Fruit fly (Drosophila melanogaster): Measurements from ENCODE around the gene CG9044.

CG9044 gene

dm6 chr2L:5906893-5907850 lies 42.1 kb upstream of the CG9044 start, which contains the start of gene bchs (continued):
- TF ChIP-seq psq (GFP tag; optimal IDR thresholded peaks at IDR 0.05) (peak; percentile 98), brk (GFP tag; optimal IDR thresholded peaks at IDR 0.05) (no peak), OdsH (GFP tag; optimal IDR thresholded peaks at IDR 0.05) (peak; percentile 82), CG9705 (GFP tag; optimal IDR thresholded peaks at IDR 0.05) (no peak), dl (GFP tag; optimal IDR thresholded peaks at IDR 0.05; ENCODE audit: insufficient read depth in 1 of 2, partially characterized antibody in 2 of 2) (no peak), GATAd (GFP tag; optimal IDR thresholded peaks at IDR 0.05) (peak; percentile 23), ey (GFP tag; optimal IDR thresholded peaks at IDR 0.05) (no peak), pan (optimal IDR thresholded peaks at IDR 0.05) (no peak), HLH106 (tag; optimal IDR thresholded peaks at IDR 0.05) (peak; percentile 41), CG32264 (GFP tag; optimal IDR thresholded peaks at IDR 0.05) (no peak)

- TF ChIP-seq lola (GFP tag; optimal IDR thresholded peaks at IDR 0.05): no peak
Measured at dm6 chr2L:5910189-5910588, 39.1 kb upstream of the CG9044 start, which contains the start of gene CG14000. Gene CG14000 (minus strand): TSS chr2L:5910289.

dm6 chr2L:5923603-5924138 lies 25.6 kb upstream of the CG9044 start, which contains the start of gene CG9016:
Gene CG9016 (minus strand): TSS chr2L:5923653.
- TF ChIP-seq dl (GFP tag; optimal IDR thresholded peaks at IDR 0.05; ENCODE audit: insufficient read depth in 1 of 2, partially characterized antibody in 2 of 2) (no peak), Dif (GFP tag; optimal IDR thresholded peaks at IDR 0.05; ENCODE audit: partially characterized antibody) (peak; percentile 21), HLH106 (tag; optimal IDR thresholded peaks at IDR 0.05) (no peak)

dm6 chr2L:5925164-5925563 lies 24.1 kb upstream of the CG9044 start:
- no peak for TF ChIP-seq HLH106 (tag; optimal IDR thresholded peaks at IDR 0.05)
- no peak for TF ChIP-seq N (GFP tag; optimal IDR thresholded peaks at IDR 0.05)
- no peak for TF ChIP-seq OdsH (GFP tag; optimal IDR thresholded peaks at IDR 0.05)

dm6 chr2L:5925637-5926036 lies 23.6 kb upstream of the CG9044 start, which contains the start of gene dsf:
Gene dsf (plus strand): TSS chr2L:5925937.
- TF ChIP-seq dl (GFP tag; optimal IDR thresholded peaks at IDR 0.05; ENCODE audit: insufficient read depth in 1 of 2, partially characterized antibody in 2 of 2): no peak
- no peak for TF ChIP-seq CrebA (GFP tag; optimal IDR thresholded peaks at IDR 0.05; ENCODE audit: borderline replicate concordance)
- TF ChIP-seq Rel (GFP tag; optimal IDR thresholded peaks at IDR 0.05): no peak
- no peak for TF ChIP-seq Rel (tag; optimal IDR thresholded peaks at IDR 0.05)
- no peak for TF ChIP-seq h (GFP tag; optimal IDR thresholded peaks at IDR 0.05)
- TF ChIP-seq CG9705 (GFP tag; optimal IDR thresholded peaks at IDR 0.05): no peak
- no peak for TF ChIP-seq fru (GFP tag; optimal IDR thresholded peaks at IDR 0.05)
- TF ChIP-seq rgr (GFP tag; optimal IDR thresholded peaks at IDR 0.05): no peak
- no peak for TF ChIP-seq Hnf4 (GFP tag; optimal IDR thresholded peaks at IDR 0.05)
- TF ChIP-seq GATAd (GFP tag; optimal IDR thresholded peaks at IDR 0.05): no peak

- TF ChIP-seq Dif (GFP tag; optimal IDR thresholded peaks at IDR 0.05; ENCODE audit: partially characterized antibody) (no peak), HLH106 (tag; optimal IDR thresholded peaks at IDR 0.05) (no peak), sv (GFP tag; optimal IDR thresholded peaks at IDR 0.05) (no peak), Sp1 (GFP tag; optimal IDR thresholded peaks at IDR 0.05) (no peak), Myc (optimal IDR thresholded peaks at IDR 0.05) (no peak)
Measured at dm6 chr2L:5927363-5927762, 21.9 kb upstream of the CG9044 start.

- no peak for TF ChIP-seq dmrt93B (GFP tag; optimal IDR thresholded peaks at IDR 0.05)
- TF ChIP-seq foxo (GFP tag; optimal IDR thresholded peaks at IDR 0.05): peak; percentile 30 to 82
- no peak for TF ChIP-seq Rel (GFP tag; optimal IDR thresholded peaks at IDR 0.05)
- peak; percentile 46 for TF ChIP-seq Rel (tag; optimal IDR thresholded peaks at IDR 0.05)
- peak; percentile 23 for TF ChIP-seq GATAd (GFP tag; optimal IDR thresholded peaks at IDR 0.05)
- TF ChIP-seq sv (GFP tag; optimal IDR thresholded peaks at IDR 0.05): peak; percentile 89
- peak; percentile 57 for TF ChIP-seq CG32264 (GFP tag; optimal IDR thresholded peaks at IDR 0.05)
- TF ChIP-seq Dfd (GFP tag; optimal IDR thresholded peaks at IDR 0.05): no peak
- TF ChIP-seq pan (optimal IDR thresholded peaks at IDR 0.05): no peak
- TF ChIP-seq lola (GFP tag; optimal IDR thresholded peaks at IDR 0.05): no peak
- no peak for TF ChIP-seq N (GFP tag; optimal IDR thresholded peaks at IDR 0.05)
- TF ChIP-seq br (GFP tag; optimal IDR thresholded peaks at IDR 0.05): peak; percentile 75
- TF ChIP-seq Sp1 (GFP tag; optimal IDR thresholded peaks at IDR 0.05): peak; percentile 59
- peak; percentile 78 for TF ChIP-seq psq (GFP tag; optimal IDR thresholded peaks at IDR 0.05)
- TF ChIP-seq HLH106 (tag; optimal IDR thresholded peaks at IDR 0.05): peak; percentile 72
- TF ChIP-seq usp (GFP tag; optimal IDR thresholded peaks at IDR 0.05): no peak
- peak; percentile 92 to 96 for TF ChIP-seq dl (GFP tag; optimal IDR thresholded peaks at IDR 0.05; ENCODE audit: insufficient read depth in 1 of 2, partially characterized antibody in 2 of 2)
- TF ChIP-seq CrebA (GFP tag; optimal IDR thresholded peaks at IDR 0.05; ENCODE audit: borderline replicate concordance): peak; percentile 89
- TF ChIP-seq Hr78 (GFP tag; optimal IDR thresholded peaks at IDR 0.05): no peak
- peak; percentile 87 for TF ChIP-seq rgr (GFP tag; optimal IDR thresholded peaks at IDR 0.05)
- peak; percentile 76 for TF ChIP-seq Hr83 (GFP tag; optimal IDR thresholded peaks at IDR 0.05; ENCODE audit: poor library complexity, severe bottlenecking)
Measured at dm6 chr2L:5943229-5944078, 5.8 kb upstream of the CG9044 start, which contains the start of the genes Sfp26Ad and Gpdh1. Gene Sfp26Ad (minus strand): TSS chr2L:5943304. Gene Gpdh1 (plus strand): TSS chr2L:5943643.

Data from whole organism, wandering third instar larva.